Fruit fly (Drosophila melanogaster): ENCODE measurements around the gene CG18641.
A peak's percentile ranks its signal among the peaks of the same experiment; 100 is the strongest.

The CG18641 gene

dm6 chr2L:2438640-2439276 is 23.6 kb upstream of the CG18641 start (continued):
- TF ChIP-seq MTF-1 (GFP tag; optimal IDR thresholded peaks at IDR 0.05; ENCODE audit: borderline replicate concordance) (no peak), cad (GFP tag; optimal IDR thresholded peaks at IDR 0.05) (no peak), CG7271 (tag; optimal IDR thresholded peaks at IDR 0.05) (no peak), CkIIα-i1 (GFP tag; IDR thresholded peaks at IDR 0.05) (no peak), Hsf (GFP tag; optimal IDR thresholded peaks at IDR 0.05) (no peak), CG6654 (GFP tag; optimal IDR thresholded peaks at IDR 0.05) (no peak), CG1603 (tag; optimal IDR thresholded peaks at IDR 0.05) (peak; percentile 13), pnt (GFP tag; optimal IDR thresholded peaks at IDR 0.05) (no peak), sd (tag; optimal IDR thresholded peaks at IDR 0.05) (peak; percentile 2), CG16863 (GFP tag; optimal IDR thresholded peaks at IDR 0.05) (no peak), CG17361 (GFP tag; IDR thresholded peaks at IDR 0.05) (no peak), CG8290 (GFP tag; optimal IDR thresholded peaks at IDR 0.05) (no peak), CG8290 (tag; optimal IDR thresholded peaks at IDR 0.05) (no peak), CG10979 (tag; optimal IDR thresholded peaks at IDR 0.05) (peak; percentile 1), CG15696 (tag; optimal IDR thresholded peaks at IDR 0.05) (no peak), Mes4 (GFP tag; optimal IDR thresholded peaks at IDR 0.05) (no peak), dm (GFP tag; optimal IDR thresholded peaks at IDR 0.05) (no peak), slp2 (GFP tag; optimal IDR thresholded peaks at IDR 0.05) (no peak), CG15011 (GFP tag; optimal IDR thresholded peaks at IDR 0.05) (no peak), kni (GFP tag; optimal IDR thresholded peaks at IDR 0.05) (peak; percentile 21), PHDP (tag; optimal IDR thresholded peaks at IDR 0.05) (no peak), CG14441 (GFP tag; IDR thresholded peaks at IDR 0.05) (no peak), Deaf1 (tag; optimal IDR thresholded peaks at IDR 0.05) (no peak)

dm6 chr2L:2436258-2436657 is 21.1 kb upstream of the CG18641 start:
- TF ChIP-seq Ets65A (GFP tag): peak; percentile 9
- TF ChIP-seq Neu2 (GFP tag; optimal IDR thresholded peaks at IDR 0.05; ENCODE audit: borderline replicate concordance): no peak
- TF ChIP-seq prd (optimal IDR thresholded peaks at IDR 0.05): no peak
- 0 out of 3 replicates have a peak, but pooled peaks have one; percentile 13 for TF ChIP-seq prd (GFP tag; IDR thresholded peaks at IDR 0.05)
- TF ChIP-seq H2.0 (GFP tag; IDR thresholded peaks at IDR 0.05): 0 out of 2 replicates have a peak, but pooled peaks have one; percentile 6
- peak; percentile 25; the same call in 1 of the 3 replicates for TF ChIP-seq row (GFP tag; IDR thresholded peaks at IDR 0.05)
- 0 out of 2 replicates have a peak, but pooled peaks have one; percentile 5 for TF ChIP-seq slbo (GFP tag; IDR thresholded peaks at IDR 0.05)
- TF ChIP-seq CG7556 (GFP tag; optimal IDR thresholded peaks at IDR 0.05): no peak
- peak; percentile 1 for TF ChIP-seq Med (GFP tag)
- TF ChIP-seq CG14441 (GFP tag; IDR thresholded peaks at IDR 0.05): 0 out of 2 replicates have a peak, but pooled peaks have one; percentile 5

dm6 chr2L:2434222-2434621 is 19.1 kb upstream of the CG18641 start:
- TF ChIP-seq Drgx (GFP tag; IDR thresholded peaks at IDR 0.05) (peak; percentile 41; the same call in 1 of the 2 replicates), fru (optimal IDR thresholded peaks at IDR 0.05) (no peak)

dm6 chr2L:2433494-2434054 is 18.5 kb upstream of the CG18641 start:
- TF ChIP-seq Drgx (GFP tag; IDR thresholded peaks at IDR 0.05) (peak; percentile 97), al (GFP tag; IDR thresholded peaks at IDR 0.05) (peak; percentile 59), CG1529 (GFP tag; optimal IDR thresholded peaks at IDR 0.05) (peak; percentile 89), CG8478 (optimal IDR thresholded peaks at IDR 0.05) (no peak), Deaf1 (tag; optimal IDR thresholded peaks at IDR 0.05) (peak; percentile 63), her (GFP tag; optimal IDR thresholded peaks at IDR 0.05) (peak; percentile 76), repo (GFP tag; optimal IDR thresholded peaks at IDR 0.05) (peak; percentile 84), Hand (GFP tag; optimal IDR thresholded peaks at IDR 0.05) (peak; percentile 26), CG34376 (GFP tag; optimal IDR thresholded peaks at IDR 0.05) (no peak), NfI (GFP tag; optimal IDR thresholded peaks at IDR 0.05) (peak; percentile 86), grau (tag; optimal IDR thresholded peaks at IDR 0.05) (peak; percentile 82), CG12744 (GFP tag; optimal IDR thresholded peaks at IDR 0.05) (peak; percentile 38), sim (GFP tag; IDR thresholded peaks at IDR 0.05) (peak; percentile 76), gro (GFP tag; optimal IDR thresholded peaks at IDR 0.05) (peak; percentile 19), CG14965 (GFP tag; optimal IDR thresholded peaks at IDR 0.05; ENCODE audit: borderline replicate concordance) (peak; percentile 36), CG13894 (tag; optimal IDR thresholded peaks at IDR 0.05) (no peak)

Data from whole organism, embryonic.